Worm (Caenorhabditis elegans): ENCODE results near the gene lin-2.

lin-2 gene

ce11 chrX:12375783-12376182 lies 38.1 kb downstream of the lin-2 start:
- TF ChIP-seq ceh-14 (tag; optimal IDR thresholded peaks at IDR 0.05) = no peak
- no peak for TF ChIP-seq F13H6.1 (tag; optimal IDR thresholded peaks at IDR 0.05)
- TF ChIP-seq ceh-34 (tag; optimal IDR thresholded peaks at IDR 0.05) = no peak
- no peak for TF ChIP-seq ceh-22 (tag; optimal IDR thresholded peaks at IDR 0.05)
- TF ChIP-seq pag-3 (tag; optimal IDR thresholded peaks at IDR 0.05; ENCODE audit: borderline replicate concordance) = no peak
- TF ChIP-seq zip-5 (tag; optimal IDR thresholded peaks at IDR 0.05) = no peak
- TF ChIP-seq ahr-1 (tag; optimal IDR thresholded peaks at IDR 0.05) = no peak
- no peak for TF ChIP-seq ceh-2 (tag; optimal IDR thresholded peaks at IDR 0.05)
- TF ChIP-seq ceh-19 (GFP tag; optimal IDR thresholded peaks at IDR 0.05) = no peak
- no peak for TF ChIP-seq che-1 (tag; optimal IDR thresholded peaks at IDR 0.05)
- no peak for TF ChIP-seq C08G9.2 (tag; optimal IDR thresholded peaks at IDR 0.05)
- no peak for TF ChIP-seq fkh-6 (tag; optimal IDR thresholded peaks at IDR 0.05)
- no peak for TF ChIP-seq ama-1 (optimal IDR thresholded peaks at IDR 0.05)
- TF ChIP-seq ceh-30 (tag; optimal IDR thresholded peaks at IDR 0.05) = no peak

ce11 chrX:12371321-12371720 lies 42.5 kb downstream of the lin-2 start, which contains the start of gene rif-1.2:
TSS of gene rif-1.2 (minus strand) at chrX:12371421.
- TF ChIP-seq pag-3 (tag; optimal IDR thresholded peaks at IDR 0.05; ENCODE audit: borderline replicate concordance) (no peak), hlh-15 (tag; optimal IDR thresholded peaks at IDR 0.05) (no peak), F13H6.1 (tag; optimal IDR thresholded peaks at IDR 0.05) (no peak), ceh-31 (tag; optimal IDR thresholded peaks at IDR 0.05) (no peak), npax-4 (tag; optimal IDR thresholded peaks at IDR 0.05) (no peak), unc-55 (GFP tag; optimal IDR thresholded peaks at IDR 0.05) (no peak), Y22D7AL.16 (tag; optimal IDR thresholded peaks at IDR 0.05) (no peak), fax-1 (tag; optimal IDR thresholded peaks at IDR 0.05) (no peak), ets-4 (tag; optimal IDR thresholded peaks at IDR 0.05) (no peak), ceh-19 (GFP tag; optimal IDR thresholded peaks at IDR 0.05) (no peak), sox-4 (tag; optimal IDR thresholded peaks at IDR 0.05) (no peak)

- TF ChIP-seq ceh-6 (GFP tag; optimal IDR thresholded peaks at IDR 0.05) = peak; percentile 71
- peak; percentile 66 for TF ChIP-seq pat-9 (tag; optimal IDR thresholded peaks at IDR 0.05)
- TF ChIP-seq hlh-6 (tag; optimal IDR thresholded peaks at IDR 0.05) = peak; percentile 61
- no peak for TF ChIP-seq ceh-14 (tag; optimal IDR thresholded peaks at IDR 0.05)
- TF ChIP-seq mec-3 (tag; optimal IDR thresholded peaks at IDR 0.05; ENCODE audit: borderline replicate concordance) = no peak
- no peak for TF ChIP-seq zip-5 (tag; optimal IDR thresholded peaks at IDR 0.05)
- no peak for TF ChIP-seq hlh-15 (tag; optimal IDR thresholded peaks at IDR 0.05)
- TF ChIP-seq C38D4.7 (GFP tag; optimal IDR thresholded peaks at IDR 0.05) = peak; percentile 20
- TF ChIP-seq K09A11.1 (tag; optimal IDR thresholded peaks at IDR 0.05; ENCODE audit: insufficient read depth) = no peak
- TF ChIP-seq elt-4 (tag; optimal IDR thresholded peaks at IDR 0.05) = no peak
- TF ChIP-seq F13H6.1 (tag; optimal IDR thresholded peaks at IDR 0.05) = no peak
- TF ChIP-seq ceh-2 (tag; optimal IDR thresholded peaks at IDR 0.05) = peak; percentile 19
- peak; percentile 57 for TF ChIP-seq ttx-3 (tag; optimal IDR thresholded peaks at IDR 0.05)
- TF ChIP-seq odd-2 (tag; optimal IDR thresholded peaks at IDR 0.05) = no peak
- no peak for TF ChIP-seq pha-4 (tag; optimal IDR thresholded peaks at IDR 0.05)
- peak; percentile 21 for TF ChIP-seq ref-2 (tag; optimal IDR thresholded peaks at IDR 0.05)
- no peak for TF ChIP-seq ceh-45 (GFP tag; IDR thresholded peaks at IDR 0.05)
- TF ChIP-seq nhr-232 (tag; optimal IDR thresholded peaks at IDR 0.05) = peak; percentile 43
- TF ChIP-seq ceh-9 (tag; optimal IDR thresholded peaks at IDR 0.05) = no peak
- TF ChIP-seq pag-3 (tag; optimal IDR thresholded peaks at IDR 0.05; ENCODE audit: borderline replicate concordance) = no peak
- TF ChIP-seq ama-1 (optimal IDR thresholded peaks at IDR 0.05) = no peak
- no peak for TF ChIP-seq tbx-7 (tag; optimal IDR thresholded peaks at IDR 0.05)
- TF ChIP-seq sox-4 (tag; optimal IDR thresholded peaks at IDR 0.05) = peak; percentile 40
- TF ChIP-seq lin-11 (tag; optimal IDR thresholded peaks at IDR 0.05) = peak; percentile 47
- peak; percentile 29 for TF ChIP-seq Y22D7AL.16 (tag; optimal IDR thresholded peaks at IDR 0.05)
- TF ChIP-seq tbx-2 (tag; optimal IDR thresholded peaks at IDR 0.05) = peak; percentile 44
- TF ChIP-seq lim-6 (tag; optimal IDR thresholded peaks at IDR 0.05) = no peak
- peak; percentile 26 for TF ChIP-seq K02D7.2 (tag; optimal IDR thresholded peaks at IDR 0.05)
- peak; percentile 27 for TF ChIP-seq ceh-48 (tag; optimal IDR thresholded peaks at IDR 0.05)
- no peak for TF ChIP-seq fkh-6 (tag; optimal IDR thresholded peaks at IDR 0.05)
- peak; percentile 67 for TF ChIP-seq elt-2 (tag; optimal IDR thresholded peaks at IDR 0.05)
- TF ChIP-seq fax-1 (tag; optimal IDR thresholded peaks at IDR 0.05) = peak; percentile 1
- no peak for TF ChIP-seq ceh-31 (tag; optimal IDR thresholded peaks at IDR 0.05)
- TF ChIP-seq hlh-8 (tag; optimal IDR thresholded peaks at IDR 0.05) = no peak
- TF ChIP-seq pax-1 (tag; optimal IDR thresholded peaks at IDR 0.05) = no peak
- no peak for TF ChIP-seq pros-1 (tag; optimal IDR thresholded peaks at IDR 0.05)
- TF ChIP-seq ceh-30 (tag; optimal IDR thresholded peaks at IDR 0.05) = no peak
- TF ChIP-seq ets-4 (tag; optimal IDR thresholded peaks at IDR 0.05) = no peak
- TF ChIP-seq dmd-4 (tag; optimal IDR thresholded peaks at IDR 0.05; ENCODE audit: borderline replicate concordance) = no peak
- TF ChIP-seq unc-55 (GFP tag; optimal IDR thresholded peaks at IDR 0.05) = no peak
These were observed 46.3 kb downstream of the lin-2 start for ce11 chrX:12367498-12367897.
